Worm (Caenorhabditis elegans): Measurements from ENCODE around the gene M01H9.10.

- no peak for TF ChIP-seq nhr-11 (tag; optimal IDR thresholded peaks at IDR 0.05)
- no peak for TF ChIP-seq unc-98 (GFP tag; IDR thresholded peaks at IDR 0.05)
Observed at ce11 chrIV:4429901-4430300, 50.0 kb downstream of the M01H9.10 start, which contains the start of the genes str-185 and R08C7.5.
